Worm (Caenorhabditis elegans): ENCODE results near the gene clec-260.

Gene clec-260

DNA sequence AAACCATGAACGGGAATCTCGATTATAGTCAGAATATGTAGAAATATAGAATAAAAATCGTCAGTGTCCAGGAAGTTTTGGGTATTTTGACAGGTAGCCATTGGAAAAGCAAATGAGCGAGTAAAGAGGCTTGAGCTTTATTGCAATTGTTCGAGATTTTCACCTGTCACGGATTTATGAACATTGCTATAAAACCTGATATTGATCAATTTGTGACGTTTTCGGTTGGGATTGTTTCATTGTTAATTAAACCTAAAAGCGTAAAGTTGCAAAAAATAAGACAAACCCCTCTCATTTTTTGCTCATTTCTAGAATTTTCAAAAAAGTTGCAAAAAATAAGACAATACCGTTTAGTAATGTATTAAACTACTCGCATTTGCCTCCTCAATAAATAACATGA is 7.9 kb downstream of the clec-260 start, which contains the start of gene srh-183:
TSS of gene srh-183 (minus strand) at position 101 of the 400 bp plus-strand sequence.
- TF ChIP-seq tbx-9 (tag; optimal IDR thresholded peaks at IDR 0.05; ENCODE audit: borderline replicate concordance) (no peak), K12H6.12 (tag; optimal IDR thresholded peaks at IDR 0.05) (no peak), F23B12.7 (tag; optimal IDR thresholded peaks at IDR 0.05; ENCODE audit: insufficient read depth) (no peak), gei-17 (GFP tag; optimal IDR thresholded peaks at IDR 0.05) (no peak), attf-5 (GFP tag; optimal IDR thresholded peaks at IDR 0.05) (no peak), ceh-27 (GFP tag; optimal IDR thresholded peaks at IDR 0.05) (no peak), nhr-27 (tag; optimal IDR thresholded peaks at IDR 0.05) (no peak), ekl-4 (GFP tag; IDR thresholded peaks at IDR 0.05) (no peak), mxl-1 (tag; optimal IDR thresholded peaks at IDR 0.05) (no peak), ceh-40 (GFP tag; IDR thresholded peaks at IDR 0.05) (no peak), chd-7 (tag; optimal IDR thresholded peaks at IDR 0.05) (no peak), egl-44 (GFP tag; IDR thresholded peaks at IDR 0.05) (no peak), B0019.2 (GFP tag; conservative IDR thresholded peaks at IDR 0.05) (no peak), F49E8.2 (tag; optimal IDR thresholded peaks at IDR 0.05; ENCODE audit: insufficient read depth) (no peak), attf-3 (GFP tag; conservative IDR thresholded peaks at IDR 0.05) (no peak), sptf-2 (GFP tag; optimal IDR thresholded peaks at IDR 0.05) (no peak), sea-2 (GFP tag; IDR thresholded peaks at IDR 0.05) (no peak), ztf-22 (GFP tag; optimal IDR thresholded peaks at IDR 0.05) (no peak)

DNA sequence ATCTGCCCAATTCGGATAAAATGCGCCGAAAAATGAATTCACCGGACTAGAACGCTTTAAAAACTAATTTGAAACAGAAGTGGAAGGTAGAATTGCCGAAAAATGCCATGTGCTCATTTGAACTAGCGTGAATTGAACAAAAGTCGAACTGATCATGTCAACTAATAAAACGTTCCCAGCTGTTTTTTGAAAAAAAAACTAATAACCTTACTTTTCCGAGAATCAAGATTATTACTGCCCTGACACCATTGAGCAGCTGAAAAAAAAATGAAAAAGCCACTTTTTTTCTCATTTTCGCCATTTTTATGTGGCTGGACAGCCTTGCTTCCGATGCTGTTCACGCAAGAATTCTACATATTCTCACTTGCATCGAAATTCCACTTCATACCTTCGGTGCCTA is 13.1 kb downstream of the clec-260 start, which contains the start of gene srh-173:
TSS of gene srh-173 (plus strand) at position 301 of the 400 bp plus-strand sequence.
- TF ChIP-seq unc-130 (GFP tag; optimal IDR thresholded peaks at IDR 0.05) (no peak), hrde-1 (tag; optimal IDR thresholded peaks at IDR 0.05; ENCODE audit: borderline replicate concordance) (no peak), pha-4 (tag; optimal IDR thresholded peaks at IDR 0.05) (no peak)

DNA sequence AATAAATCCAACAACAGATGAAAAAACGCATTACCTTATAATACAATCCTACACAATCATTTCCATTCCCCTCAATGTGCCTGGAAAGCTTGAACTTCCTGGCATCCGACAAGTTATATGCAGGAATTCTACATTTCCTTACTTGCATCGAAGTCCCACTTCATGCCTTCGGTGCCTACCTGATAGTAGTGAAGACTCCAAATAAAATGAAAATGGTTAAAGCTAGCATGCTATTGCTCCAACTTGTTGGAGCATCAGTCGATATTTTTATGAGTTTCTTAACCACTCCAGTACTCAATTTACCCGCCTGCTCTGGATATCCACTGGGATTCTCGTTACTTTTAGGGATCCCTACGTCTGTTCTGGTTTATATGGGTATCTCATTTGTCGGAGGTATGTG is 20.5 kb downstream of the clec-260 start, which contains the start of gene srh-171:
TSS of gene srh-171 (plus strand) at position 75 of the 400 bp plus-strand sequence.
- TF ChIP-seq B0019.2 (GFP tag; conservative IDR thresholded peaks at IDR 0.05) (no peak), aptf-3 (GFP tag; IDR thresholded peaks at IDR 0.05) (no peak), hrde-1 (tag; optimal IDR thresholded peaks at IDR 0.05; ENCODE audit: borderline replicate concordance) (no peak), let-526 (GFP tag; IDR thresholded peaks at IDR 0.05) (no peak), Y67H2A.10 (GFP tag; conservative IDR thresholded peaks at IDR 0.05) (no peak), snpc-4 (GFP tag; optimal IDR thresholded peaks at IDR 0.05) (no peak), snpc-4 (tag; optimal IDR thresholded peaks at IDR 0.05) (no peak), tlf-1 (GFP tag; optimal IDR thresholded peaks at IDR 0.05) (no peak), C06A6.2 (GFP tag; conservative IDR thresholded peaks at IDR 0.05) (no peak), nhr-27 (tag; optimal IDR thresholded peaks at IDR 0.05) (no peak), ceh-100 (GFP tag; IDR thresholded peaks at IDR 0.05) (no peak), lsl-1 (GFP tag; optimal IDR thresholded peaks at IDR 0.05) (no peak), madf-10 (tag; optimal IDR thresholded peaks at IDR 0.05) (no peak), F57C9.4 (tag; optimal IDR thresholded peaks at IDR 0.05) (no peak), B0035.1 (tag; optimal IDR thresholded peaks at IDR 0.05) (no peak), B0261.1 (tag; optimal IDR thresholded peaks at IDR 0.05) (no peak), Y56A3A.18 (GFP tag; IDR thresholded peaks at IDR 0.05) (no peak), attf-5 (GFP tag; optimal IDR thresholded peaks at IDR 0.05) (no peak), aptf-2 (GFP tag; conservative IDR thresholded peaks at IDR 0.05) (no peak), Y53F4B.3 (GFP tag; IDR thresholded peaks at IDR 0.05) (no peak)
